Worm (Caenorhabditis elegans) whole organism, early embryonic: ENCODE data around the gene F58F12.1.

ENCODE experiments used
- B0310.2 ChIP-seq: sonication (generic microtip); optimal IDR thresholded peaks from 2 replicates; lab custom pipeline; 2016; ENCODE audit warnings: mild to moderate bottlenecking, missing genetic modification characterization, missing compliant biosample characterization
- F13C5.2 ChIP-seq: sonication (generic microtip); optimal IDR thresholded peaks from 2 replicates; lab custom pipeline; 2017; ENCODE audit warnings: mild to moderate bottlenecking, missing genetic modification characterization, inconsistent platforms, missing compliant biosample characterization
- aly-1 ChIP-seq: sonication (generic microtip); optimal IDR thresholded peaks from 2 replicates; lab custom pipeline; 2016; ENCODE audit warnings: missing genetic modification characterization, missing compliant biosample characterization
- ama-1 ChIP-seq: fragments of 150-350 bp; optimal IDR thresholded peaks from 2 replicates; lab custom pipeline; 2014
- ceh-13 ChIP-seq: fragments of 200-800 bp; sonication (Bioruptor generic); optimal IDR thresholded peaks from 2 replicates; lab custom pipeline; 2018; ENCODE audit warnings: mild to moderate bottlenecking, missing genetic modification characterization, missing compliant biosample characterization
- ceh-36 ChIP-seq: sonication (generic microtip); optimal IDR thresholded peaks from 2 replicates; lab custom pipeline; 2016; ENCODE audit warnings: missing genetic modification characterization, inconsistent platforms, missing compliant biosample characterization
- ets-7 ChIP-seq: sonication (generic microtip); optimal IDR thresholded peaks from 2 replicates; lab custom pipeline; 2016; ENCODE audit warnings: missing genotype, missing genetic modification characterization, missing compliant biosample characterization
- flt-1 ChIP-seq: fragments of 200-800 bp; sonication (Bioruptor generic); IDR thresholded peaks from 2 replicates; pipeline ENCODE4 v1.3.6; 2022; ENCODE audit warnings: missing genetic modification characterization, missing compliant biosample characterization
- hmg-4 ChIP-seq: fragments of 200-800 bp; sonication (Bioruptor generic); optimal IDR thresholded peaks from 2 replicates; lab custom pipeline; 2018; ENCODE audit warnings: mild to moderate bottlenecking, missing genetic modification characterization, missing compliant biosample characterization
- scrt-1 ChIP-seq: fragments of 200-800 bp; sonication (Bioruptor generic); IDR thresholded peaks from 2 replicates; pipeline ENCODE4 v1.3.6; 2022; ENCODE audit warnings: missing genetic modification characterization, missing compliant biosample characterization
- sea-1 ChIP-seq: fragments of 200-800 bp; sonication (Bioruptor generic); conservative IDR thresholded peaks from 2 replicates; pipeline ENCODE4 v1.3.6; 2022; ENCODE audit warnings: missing genetic modification characterization, missing compliant biosample characterization
- tbx-37 ChIP-seq: fragments of 200-800 bp; sonication (Bioruptor generic); conservative IDR thresholded peaks from 2 replicates; pipeline ENCODE4 v1.3.6; 2022; ENCODE audit warnings: missing genetic modification reagents, missing genetic modification characterization, missing compliant biosample characterization
- tra-4 ChIP-seq: sonication (generic microtip); optimal IDR thresholded peaks from 2 replicates; lab custom pipeline; 2017; ENCODE audit warnings: missing genetic modification characterization, missing compliant biosample characterization

DNA sequence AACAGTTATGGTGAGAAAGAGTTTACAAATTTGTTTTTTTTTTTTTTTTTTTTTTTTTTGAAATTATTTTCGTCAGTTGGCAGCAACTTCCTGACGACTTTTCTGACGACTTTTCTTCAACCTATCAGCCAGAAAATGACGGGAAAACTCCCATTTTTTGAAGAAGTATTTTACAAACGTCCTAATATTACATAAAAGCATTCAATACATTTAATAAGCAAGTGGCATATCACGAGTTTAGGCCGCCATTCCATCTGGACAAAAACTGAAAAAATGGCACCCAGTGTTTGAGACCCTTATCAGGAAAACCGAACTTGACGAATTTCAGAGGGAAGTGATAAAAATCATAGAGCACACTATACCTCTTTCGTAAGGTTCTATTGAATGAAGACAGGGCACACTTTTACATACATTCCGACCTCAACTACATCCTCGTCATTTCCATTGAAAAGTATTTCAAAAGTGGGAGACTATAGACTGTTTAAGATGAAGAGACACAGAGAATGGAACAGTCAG is 48.6 kb upstream of the F58F12.1 start:
- TF ChIP-seq tra-4 (no peak), B0310.2 (tag; lab: Kevin White, UChicago) (no peak), sea-1 (no peak), F13C5.2 (tag; lab: Kevin White, UChicago) (no peak), aly-1 (tag; lab: Kevin White, UChicago) (no peak), scrt-1 (GFP tag; lab: Robert Waterston, UW) (no peak), ama-1 (no peak), ets-7 (tag; lab: Kevin White, UChicago) (no peak), tbx-37 (GFP tag; lab: Robert Waterston, UW) (no peak), ceh-13 (GFP tag; lab: Kevin White, UChicago) (no peak), hmg-4 (GFP tag; lab: Kevin White, UChicago) (no peak), ceh-36 (tag; lab: Kevin White, UChicago) (no peak), flt-1 (GFP tag; lab: Robert Waterston, UW) (no peak)
